Fruit fly (Drosophila melanogaster) whole organism, embryonic: Measurements from ENCODE around the gene CG32298.
A peak's percentile ranks its signal among the peaks of the same experiment; 100 is the strongest.

Source experiments
- Antp ChIP-seq: fragments of 200-800 bp; sonication (Bioruptor generic); optimal IDR thresholded peaks from 3 replicates; lab custom pipeline; 2016; ENCODE audit warnings: missing biosample characterization, missing genetic modification characterization
- Atf3 ChIP-seq: fragments of 200-800 bp; sonication (Bioruptor generic); optimal IDR thresholded peaks from 3 replicates; lab custom pipeline; 2016; ENCODE audit warnings: missing biosample characterization, missing genetic modification characterization
- B-H1 ChIP-seq: fragments of 200-800 bp; sonication (Bioruptor generic); IDR thresholded peaks from 3 replicates; pipeline ENCODE4 v1.3.6; 2022; ENCODE audit warnings: missing biosample characterization, missing genetic modification characterization
- B-H2 ChIP-seq: fragments of 200-800 bp; sonication (Bioruptor generic); optimal IDR thresholded peaks from 2 replicates; lab custom pipeline; 2018; ENCODE audit warnings: missing biosample characterization, mild to moderate bottlenecking, missing genetic modification characterization
- CG10274 ChIP-seq: fragments of 200-800 bp; sonication (Bioruptor generic); optimal IDR thresholded peaks from 3 replicates; lab custom pipeline; 2017; ENCODE audit warnings: missing biosample characterization, mild to moderate bottlenecking, missing genetic modification characterization
- CG10462 ChIP-seq: fragments of 200-800 bp; sonication (Bioruptor generic); optimal IDR thresholded peaks from 2 replicates; lab custom pipeline; 2016; ENCODE audit warnings: missing biosample characterization, missing genetic modification characterization
- CG10654 ChIP-seq: fragments of 200-800 bp; sonication (Bioruptor generic); optimal IDR thresholded peaks from 2 replicates; lab custom pipeline; 2016; ENCODE audit warnings: missing biosample characterization, missing genetic modification characterization
- CG10979 ChIP-seq: fragments of 200-800 bp; sonication (Bioruptor generic); optimal IDR thresholded peaks from 2 replicates; lab custom pipeline; 2018; ENCODE audit warnings: missing biosample characterization, mild to moderate bottlenecking, missing genetic modification characterization, moderate library complexity
- CG11695 ChIP-seq: fragments of 200-800 bp; sonication (Bioruptor generic); IDR thresholded peaks from 3 replicates; pipeline ENCODE4 v1.3.6; 2022; ENCODE audit warnings: missing biosample characterization, missing genetic modification characterization
- CG12104 ChIP-seq: fragments of 200-800 bp; sonication (Bioruptor generic); optimal IDR thresholded peaks from 3 replicates; lab custom pipeline; 2016; ENCODE audit warnings: missing biosample characterization, missing genetic modification characterization
- CG12155 ChIP-seq: fragments of 200-800 bp; sonication (Bioruptor generic); optimal IDR thresholded peaks from 3 replicates; lab custom pipeline; 2016; ENCODE audit warnings: missing biosample characterization, missing genetic modification characterization
- CG12769 ChIP-seq: fragments of 200-800 bp; sonication (Bioruptor generic); optimal IDR thresholded peaks from 2 replicates; lab custom pipeline; 2019; ENCODE audit warnings: missing biosample characterization, mild to moderate bottlenecking, missing genetic modification characterization, moderate library complexity
- CG15601 ChIP-seq: fragments of 200-800 bp; sonication (Bioruptor generic); optimal IDR thresholded peaks from 3 replicates; lab custom pipeline; 2019; ENCODE audit warnings: missing biosample characterization, mild to moderate bottlenecking, missing genetic modification characterization, moderate library complexity
- CG18476 ChIP-seq: fragments of 200-800 bp; sonication (Bioruptor generic); optimal IDR thresholded peaks from 2 replicates; lab custom pipeline; 2016; ENCODE audit warnings: missing biosample characterization, mild to moderate bottlenecking, missing genetic modification characterization
- CG33557 ChIP-seq: fragments of 200-800 bp; sonication (Bioruptor generic); optimal IDR thresholded peaks from 2 replicates; lab custom pipeline; 2019; ENCODE audit warnings: missing biosample characterization, mild to moderate bottlenecking, missing genetic modification characterization, moderate library complexity
- CG7839 ChIP-seq: fragments of 200-800 bp; sonication (Bioruptor generic); optimal IDR thresholded peaks from 3 replicates; lab custom pipeline; 2018; ENCODE audit warnings: missing biosample characterization, mild to moderate bottlenecking, missing genetic modification characterization, moderate library complexity
- CG7928 ChIP-seq: fragments of 200-800 bp; sonication (Bioruptor generic); optimal IDR thresholded peaks from 2 replicates; lab custom pipeline; 2017; ENCODE audit warnings: missing biosample characterization, mild to moderate bottlenecking, missing genetic modification characterization
- CG9817 ChIP-seq: fragments of 200-800 bp; sonication (Bioruptor generic); optimal IDR thresholded peaks from 2 replicates; lab custom pipeline; 2018; ENCODE audit warnings: missing biosample characterization, mild to moderate bottlenecking, missing genetic modification characterization, moderate library complexity
- Dek ChIP-seq: fragments of 200-800 bp; sonication (Bioruptor generic); optimal IDR thresholded peaks from 3 replicates; lab custom pipeline; 2019; ENCODE audit warnings: missing biosample characterization, mild to moderate bottlenecking, missing genetic modification characterization, moderate library complexity
- Dfd ChIP-seq, 2 experiments: fragments of >200 bp; optimal IDR thresholded peaks; 2 replicates each; lab custom pipeline; 2017; ENCODE audit warnings: missing biosample characterization in 2 of 2, missing genetic modification characterization in 2 of 2
- Doc3 ChIP-seq: fragments of 200-800 bp; sonication (Bioruptor generic); IDR thresholded peaks from 3 replicates; pipeline ENCODE4 v1.3.6; 2022; ENCODE audit warnings: missing biosample characterization, missing genetic modification characterization; ENCODE audit not compliant: partially characterized antibody
- Hand ChIP-seq: fragments of 200-800 bp; sonication (Bioruptor generic); optimal IDR thresholded peaks from 2 replicates; lab custom pipeline; 2017; ENCODE audit warnings: mild to moderate bottlenecking, missing biosample characterization, missing genetic modification reagents, missing genetic modification characterization
- Hmr ChIP-seq: fragments of 200-800 bp; sonication (Bioruptor generic); optimal IDR thresholded peaks from 3 replicates; lab custom pipeline; 2017; ENCODE audit warnings: mild to moderate bottlenecking, missing biosample characterization, missing genetic modification reagents, missing genetic modification characterization
- Hr3 ChIP-seq: fragments of 200-800 bp; sonication (Bioruptor generic); optimal IDR thresholded peaks from 3 replicates; lab custom pipeline; 2016; ENCODE audit warnings: missing biosample characterization, missing genetic modification characterization
- Jarid2 ChIP-seq: fragments of 200-800 bp; sonication (Bioruptor generic); optimal IDR thresholded peaks from 3 replicates; lab custom pipeline; 2017; ENCODE audit warnings: mild to moderate bottlenecking, missing biosample characterization, missing genetic modification reagents, missing genetic modification characterization
- Nf-YA ChIP-seq: fragments of 200-800 bp; sonication (Bioruptor generic); IDR thresholded peaks from 2 replicates; pipeline ENCODE4 v1.3.6; 2022; ENCODE audit warnings: missing biosample characterization, missing genetic modification characterization
- Nf-YC ChIP-seq: fragments of 200-800 bp; optimal IDR thresholded peaks from 3 replicates; lab custom pipeline; 2019; ENCODE audit warnings: missing biosample characterization, mild to moderate bottlenecking, missing genetic modification characterization, moderate library complexity
- Vsx1 ChIP-seq: fragments of 200-800 bp; sonication (Bioruptor generic); optimal IDR thresholded peaks from 2 replicates; lab custom pipeline; 2017; ENCODE audit warnings: missing biosample characterization, mild to moderate bottlenecking, missing genetic modification characterization, missing genetic modification reagents
- Xrp1 ChIP-seq: fragments of 200-800 bp; sonication (Bioruptor generic); IDR thresholded peaks from 2 replicates; pipeline ENCODE4 v1.3.6; 2022; ENCODE audit warnings: missing biosample characterization, missing genetic modification characterization
- aop ChIP-seq: fragments of 200-800 bp; sonication (Bioruptor generic); IDR thresholded peaks from 2 replicates; pipeline ENCODE4 v1.3.6; 2022; ENCODE audit warnings: missing biosample characterization, missing genetic modification characterization
- ase ChIP-seq: fragments of 200-800 bp; sonication (Bioruptor generic); IDR thresholded peaks from 3 replicates; pipeline ENCODE4 v1.3.6; 2022; ENCODE audit warnings: missing biosample characterization, missing genetic modification characterization
- btn ChIP-seq: fragments of 200-800 bp; sonication (Bioruptor generic); optimal IDR thresholded peaks from 2 replicates; lab custom pipeline; 2016; ENCODE audit warnings: missing biosample characterization, missing genetic modification characterization
- cwo ChIP-seq: fragments of 200-800 bp; sonication (Bioruptor generic); optimal IDR thresholded peaks from 3 replicates; lab custom pipeline; 2017; ENCODE audit warnings: missing biosample characterization, missing genetic modification characterization, mild to moderate bottlenecking, moderate library complexity, missing genetic modification reagents
- dm ChIP-seq: fragments of 200-800 bp; sonication (Bioruptor generic); optimal IDR thresholded peaks from 3 replicates; lab custom pipeline; 2016; ENCODE audit warnings: missing biosample characterization, missing genetic modification characterization
- dmrt99B ChIP-seq: fragments of 200-800 bp; sonication (Bioruptor generic); optimal IDR thresholded peaks from 2 replicates; lab custom pipeline; 2018; ENCODE audit warnings: missing biosample characterization, mild to moderate bottlenecking, missing genetic modification characterization, moderate library complexity
- dpn ChIP-seq, 2 experiments: fragments of 200-800 bp; sonication (Bioruptor generic); optimal IDR thresholded peaks; 3 replicates each; lab custom pipeline; 2016; ENCODE audit warnings: missing biosample characterization in 2 of 2, missing genetic modification characterization in 2 of 2
- eve ChIP-seq, 2 experiments: fragments of >200 bp; optimal IDR thresholded peaks; 2 replicates each; lab custom pipeline; 2017; ENCODE audit warnings: missing biosample characterization in 2 of 2, missing genetic modification characterization in 2 of 2
- eyg ChIP-seq: fragments of 200-800 bp; sonication (Bioruptor generic); optimal IDR thresholded peaks from 3 replicates; lab custom pipeline; 2016; ENCODE audit warnings: missing biosample characterization, missing genetic modification characterization
- grau ChIP-seq: fragments of 200-800 bp; optimal IDR thresholded peaks from 3 replicates; lab custom pipeline; 2019; ENCODE audit warnings: missing biosample characterization, mild to moderate bottlenecking, missing genetic modification characterization, moderate library complexity
- lmd ChIP-seq: fragments of 200-800 bp; sonication (Bioruptor generic); IDR thresholded peaks from 2 replicates; pipeline ENCODE4 v1.3.6; 2022; ENCODE audit warnings: missing biosample characterization, missing genetic modification characterization
- luna ChIP-seq: fragments of 200-800 bp; sonication (Bioruptor generic); optimal IDR thresholded peaks from 2 replicates; lab custom pipeline; 2016; ENCODE audit warnings: missing biosample characterization, missing genetic modification characterization
- nmo ChIP-seq: fragments of 200-800 bp; sonication (Bioruptor generic); optimal IDR thresholded peaks from 2 replicates; lab custom pipeline; 2018; ENCODE audit warnings: missing biosample characterization, mild to moderate bottlenecking, missing genetic modification characterization, moderate library complexity
- pfk ChIP-seq: fragments of 200-800 bp; sonication (Bioruptor generic); optimal IDR thresholded peaks from 2 replicates; lab custom pipeline; 2018; ENCODE audit warnings: missing biosample characterization, mild to moderate bottlenecking, missing genetic modification characterization, moderate library complexity
- row ChIP-seq: fragments of 200-800 bp; sonication (Bioruptor generic); IDR thresholded peaks from 3 replicates; pipeline ENCODE4 v1.3.6; 2022; ENCODE audit warnings: missing biosample characterization, missing genetic modification characterization
- salm ChIP-seq: fragments of 200-800 bp; sonication (Bioruptor generic); optimal IDR thresholded peaks from 2 replicates; lab custom pipeline; 2018; ENCODE audit warnings: missing biosample characterization, mild to moderate bottlenecking, missing genetic modification characterization
- sens ChIP-seq: fragments of 200-800 bp; sonication (Bioruptor generic); peaks from one replicate; lab custom pipeline; 2016; ENCODE audit warnings: missing biosample characterization, missing genetic modification characterization
- tgo ChIP-seq: fragments of 200-800 bp; sonication (Bioruptor generic); IDR thresholded peaks from 3 replicates; pipeline ENCODE4 v1.3.6; 2022; ENCODE audit warnings: missing biosample characterization, missing genetic modification characterization
- twi ChIP-seq: fragments of 200-800 bp; optimal IDR thresholded peaks from 2 replicates; lab custom pipeline; 2019; ENCODE audit warnings: missing biosample characterization, mild to moderate bottlenecking, missing genetic modification characterization, moderate library complexity
- vfl ChIP-seq: fragments of 200-800 bp; sonication (Bioruptor generic); optimal IDR thresholded peaks from 2 replicates; lab custom pipeline; 2016; ENCODE audit warnings: missing biosample characterization, missing genetic modification characterization
- yki ChIP-seq: fragments of >200 bp; optimal IDR thresholded peaks from 3 replicates; lab custom pipeline; 2018
- zf30C ChIP-seq: fragments of 200-800 bp; sonication (Bioruptor generic); optimal IDR thresholded peaks from 3 replicates; lab custom pipeline; 2018; ENCODE audit warnings: missing biosample characterization, mild to moderate bottlenecking, missing genetic modification characterization

The CG32298 gene

dm6 chr3L:2411564-2412080, 20.8 kb upstream of the CG32298 start:
- TF ChIP-seq pfk, result no peak
- TF ChIP-seq btn (GFP tag; lab: Kevin White, UChicago), result no peak
- TF ChIP-seq CG7839, result peak; percentile 56
- no peak for TF ChIP-seq CG33557 (GFP tag; lab: Kevin White, UChicago)
- no peak for TF ChIP-seq eve (GFP tag; optimal IDR thresholded peaks at IDR 0.05; lab: Kevin White, UChicago)
- TF ChIP-seq zf30C (GFP tag; lab: Kevin White, UChicago), result no peak
- peak; percentile 62 for TF ChIP-seq dmrt99B (tag; lab: Kevin White, UChicago)
- TF ChIP-seq CG10979 (tag; lab: Kevin White, UChicago), result no peak
- no peak for TF ChIP-seq Jarid2 (GFP tag; lab: Kevin White, UChicago)
- TF ChIP-seq Xrp1, result peak; percentile 36; the same call in 1 of the 2 replicates
- peak; percentile 67 for TF ChIP-seq Hmr (GFP tag; lab: Kevin White, UChicago)
- no peak for TF ChIP-seq nmo (GFP tag; lab: Kevin White, UChicago)
- no peak for TF ChIP-seq aop
- TF ChIP-seq B-H1 (GFP tag; lab: Robert Waterston, UW), result no peak
- no peak for TF ChIP-seq Dfd (GFP tag; optimal IDR thresholded peaks at IDR 0.05; lab: Kevin White, UChicago)
- TF ChIP-seq tgo (GFP tag; lab: Robert Waterston, UW), result peak; percentile 60; the same call in 2 of the 3 replicates
- peak; percentile 76 for TF ChIP-seq sens (GFP tag; lab: Kevin White, UChicago)
- peak; percentile 71 for TF ChIP-seq row (GFP tag; lab: Robert Waterston, UW)
- peak; percentile 51 for TF ChIP-seq Hand (GFP tag; lab: Kevin White, UChicago)
- TF ChIP-seq Nf-YA (GFP tag; lab: Robert Waterston, UW), result no peak
- TF ChIP-seq CG10274 (GFP tag; lab: Kevin White, UChicago), result no peak
- peak; percentile 61 for TF ChIP-seq grau (tag; lab: Kevin White, UChicago)
- TF ChIP-seq CG9817, result peak; percentile 24
- no peak for TF ChIP-seq vfl (GFP tag; lab: Kevin White, UChicago)
- peak; percentile 19 for TF ChIP-seq Nf-YC
- no peak for TF ChIP-seq yki (lab: Kevin White, UChicago)
- TF ChIP-seq luna (GFP tag; lab: Kevin White, UChicago), result no peak
- TF ChIP-seq CG7928 (GFP tag; lab: Kevin White, UChicago), result no peak
- no peak for TF ChIP-seq Doc3 (GFP tag; lab: Robert Waterston, UW)
- no peak for TF ChIP-seq Vsx1 (GFP tag; lab: Kevin White, UChicago)
- TF ChIP-seq CG10462, result no peak
- no peak for TF ChIP-seq Antp (GFP tag; lab: Kevin White, UChicago)
- TF ChIP-seq eyg, result no peak
- peak; percentile 18 for TF ChIP-seq CG12104 (GFP tag; lab: Kevin White, UChicago)
- TF ChIP-seq CG18476 (GFP tag; lab: Kevin White, UChicago), result no peak
- no peak for TF ChIP-seq Atf3 (GFP tag; lab: Kevin White, UChicago)
- TF ChIP-seq dpn (GFP tag; optimal IDR thresholded peaks at IDR 0.05; lab: Kevin White, UChicago), result peak in 1 of 2 experiments; percentile 22
- no peak for TF ChIP-seq salm (tag; lab: Kevin White, UChicago)
- peak; percentile 3 for TF ChIP-seq CG12155 (GFP tag; lab: Kevin White, UChicago)
- TF ChIP-seq CG10654, result no peak
- no peak for TF ChIP-seq CG15601
- TF ChIP-seq CG12769 (tag; lab: Kevin White, UChicago), result peak; percentile 43
- TF ChIP-seq Hr3, result no peak
- no peak for TF ChIP-seq twi
- 0 out of 3 replicates have a peak, but pooled peaks have one; percentile 31 for TF ChIP-seq ase (GFP tag; lab: Robert Waterston, UW)
- TF ChIP-seq CG11695 (GFP tag; lab: Robert Waterston, UW), result peak; percentile 57; the same call in 2 of the 3 replicates
- TF ChIP-seq lmd (GFP tag; lab: Robert Waterston, UW), result peak; percentile 47; the same call in 1 of the 2 replicates
- TF ChIP-seq B-H2, result peak; percentile 40
- no peak for TF ChIP-seq Dek (tag; lab: Kevin White, UChicago)
- TF ChIP-seq dm (GFP tag; lab: Kevin White, UChicago), result no peak
- TF ChIP-seq cwo (GFP tag; lab: Kevin White, UChicago), result peak; percentile 66
